Fruit fly (Drosophila melanogaster) whole organism, embryonic: ENCODE data around the gene caps.
A peak's percentile ranks its signal among the peaks of the same experiment; 100 is the strongest.

ENCODE experiments used
- Ada2b ChIP-seq: fragments of 200-800 bp; sonication (Bioruptor generic); IDR thresholded peaks from 2 replicates; pipeline ENCODE4 v1.3.6; 2022; ENCODE audit warnings: missing biosample characterization, missing genetic modification characterization
- B-H2 ChIP-seq: fragments of 200-800 bp; sonication (Bioruptor generic); optimal IDR thresholded peaks from 2 replicates; lab custom pipeline; 2018; ENCODE audit warnings: missing biosample characterization, mild to moderate bottlenecking, missing genetic modification characterization
- Bgb ChIP-seq: fragments of 200-800 bp; sonication (Bioruptor generic); IDR thresholded peaks from 2 replicates; pipeline ENCODE4 v1.3.6; 2022; ENCODE audit warnings: missing biosample characterization, missing genetic modification characterization; ENCODE audit not compliant: partially characterized antibody
- CG10321 ChIP-seq: fragments of 200-800 bp; sonication (Bioruptor generic); IDR thresholded peaks from 2 replicates; pipeline ENCODE4 v1.3.6; 2022; ENCODE audit warnings: missing biosample characterization, missing genetic modification characterization
- CG11695 ChIP-seq: fragments of 200-800 bp; sonication (Bioruptor generic); IDR thresholded peaks from 3 replicates; pipeline ENCODE4 v1.3.6; 2022; ENCODE audit warnings: missing biosample characterization, missing genetic modification characterization
- CG13624 ChIP-seq: fragments of 200-800 bp; sonication (Bioruptor generic); optimal IDR thresholded peaks from 2 replicates; lab custom pipeline; 2016; ENCODE audit warnings: missing biosample characterization, missing genetic modification characterization
- CG16813 ChIP-seq: fragments of 200-800 bp; sonication (Bioruptor generic); IDR thresholded peaks from 3 replicates; pipeline ENCODE4 v1.3.6; 2022; ENCODE audit warnings: missing biosample characterization, missing genetic modification characterization; ENCODE audit not compliant: partially characterized antibody
- CG16863 ChIP-seq: fragments of 200-800 bp; sonication (Bioruptor generic); optimal IDR thresholded peaks from 3 replicates; lab custom pipeline; 2016; ENCODE audit warnings: missing biosample characterization, missing genetic modification characterization
- CG17361 ChIP-seq: fragments of 200-800 bp; sonication (Bioruptor generic); IDR thresholded peaks from 3 replicates; pipeline ENCODE4 v1.3.6; 2022; ENCODE audit warnings: missing biosample characterization, missing genetic modification characterization
- CG18262 ChIP-seq: fragments of 200-800 bp; optimal IDR thresholded peaks from 3 replicates; lab custom pipeline; 2019; ENCODE audit warnings: missing biosample characterization, mild to moderate bottlenecking, missing genetic modification characterization, moderate library complexity
- CG2116 ChIP-seq: fragments of 200-800 bp; sonication (Bioruptor generic); optimal IDR thresholded peaks from 3 replicates; lab custom pipeline; 2018; ENCODE audit warnings: missing biosample characterization, mild to moderate bottlenecking, missing genetic modification characterization
- CG30403 ChIP-seq: fragments of 200-800 bp; sonication (Bioruptor generic); optimal IDR thresholded peaks from 3 replicates; lab custom pipeline; 2016; ENCODE audit warnings: missing biosample characterization, missing genetic modification characterization
- CG31224 ChIP-seq: fragments of 200-800 bp; sonication (Bioruptor generic); IDR thresholded peaks from 2 replicates; pipeline ENCODE4 v1.3.6; 2022; ENCODE audit warnings: missing biosample characterization, missing genetic modification characterization
- CG3163 ChIP-seq: fragments of 200-800 bp; sonication (Bioruptor generic); optimal IDR thresholded peaks from 3 replicates; lab custom pipeline; 2016; ENCODE audit warnings: missing biosample characterization, missing genetic modification characterization
- CG32767 ChIP-seq: fragments of 200-800 bp; sonication (Bioruptor generic); IDR thresholded peaks from 2 replicates; pipeline ENCODE4 v1.3.6; 2022; ENCODE audit warnings: missing biosample characterization, missing genetic modification characterization
- CG34224 ChIP-seq: fragments of 200-800 bp; sonication (Bioruptor generic); IDR thresholded peaks from 3 replicates; pipeline ENCODE4 v1.3.6; 2022; ENCODE audit warnings: missing biosample characterization, missing genetic modification characterization; ENCODE audit not compliant: partially characterized antibody
- CG3995 ChIP-seq: fragments of 200-800 bp; sonication (Bioruptor generic); optimal IDR thresholded peaks from 3 replicates; lab custom pipeline; 2016; ENCODE audit warnings: missing biosample characterization, missing genetic modification characterization
- CG43689 ChIP-seq: fragments of 200-800 bp; sonication (Bioruptor generic); IDR thresholded peaks from 2 replicates; pipeline ENCODE4 v1.3.6; 2022; ENCODE audit warnings: missing biosample characterization, missing genetic modification characterization
- CG4854 ChIP-seq: fragments of 200-800 bp; sonication (Bioruptor generic); optimal IDR thresholded peaks from 2 replicates; lab custom pipeline; 2016; ENCODE audit warnings: missing biosample characterization, missing genetic modification characterization, inconsistent platforms
- CG7745 ChIP-seq: fragments of 200-800 bp; sonication (Bioruptor generic); optimal IDR thresholded peaks from 2 replicates; lab custom pipeline; 2018; ENCODE audit warnings: missing biosample characterization, mild to moderate bottlenecking, missing genetic modification characterization, moderate library complexity
- CG8924 ChIP-seq: fragments of 200-800 bp; optimal IDR thresholded peaks from 3 replicates; lab custom pipeline; 2019; ENCODE audit warnings: missing biosample characterization, mild to moderate bottlenecking, missing genetic modification characterization, moderate library complexity
- CG9876 ChIP-seq: fragments of 200-800 bp; sonication (Bioruptor generic); optimal IDR thresholded peaks from 2 replicates; lab custom pipeline; 2016; ENCODE audit warnings: missing biosample characterization, missing genetic modification characterization
- Chrac-16 ChIP-seq: fragments of 200-800 bp; sonication (Bioruptor generic); optimal IDR thresholded peaks from 3 replicates; lab custom pipeline; 2016; ENCODE audit warnings: missing biosample characterization, missing genetic modification characterization
- D19B ChIP-seq: fragments of 200-800 bp; sonication (Bioruptor generic); optimal IDR thresholded peaks from 2 replicates; lab custom pipeline; 2017; ENCODE audit warnings: missing biosample characterization, mild to moderate bottlenecking, missing genetic modification characterization
- E2f1 ChIP-seq: fragments of 200-800 bp; sonication (Bioruptor generic); IDR thresholded peaks from 2 replicates; pipeline ENCODE4 v1.3.6; 2022; ENCODE audit warnings: missing biosample characterization, missing genetic modification characterization
- Hand ChIP-seq: fragments of 200-800 bp; sonication (Bioruptor generic); optimal IDR thresholded peaks from 2 replicates; lab custom pipeline; 2017; ENCODE audit warnings: mild to moderate bottlenecking, missing biosample characterization, missing genetic modification reagents, missing genetic modification characterization
- Hmr ChIP-seq: fragments of 200-800 bp; sonication (Bioruptor generic); optimal IDR thresholded peaks from 3 replicates; lab custom pipeline; 2017; ENCODE audit warnings: mild to moderate bottlenecking, missing biosample characterization, missing genetic modification reagents, missing genetic modification characterization
- Hr3 ChIP-seq: fragments of 200-800 bp; sonication (Bioruptor generic); optimal IDR thresholded peaks from 3 replicates; lab custom pipeline; 2016; ENCODE audit warnings: missing biosample characterization, missing genetic modification characterization
- Jarid2 ChIP-seq: fragments of 200-800 bp; sonication (Bioruptor generic); optimal IDR thresholded peaks from 3 replicates; lab custom pipeline; 2017; ENCODE audit warnings: mild to moderate bottlenecking, missing biosample characterization, missing genetic modification reagents, missing genetic modification characterization
- MESR4 ChIP-seq: fragments of 200-800 bp; sonication (Bioruptor generic); optimal IDR thresholded peaks from 2 replicates; lab custom pipeline; 2018; ENCODE audit warnings: missing biosample characterization, mild to moderate bottlenecking, missing genetic modification characterization, moderate library complexity
- Med ChIP-seq: fragments of 200-800 bp; sonication (Bioruptor generic); peaks from one replicate; lab custom pipeline; 2016; ENCODE audit warnings: missing biosample characterization, missing genetic modification characterization, mild to moderate bottlenecking, inconsistent platforms, moderate library complexity
- Ravus ChIP-seq: fragments of 200-800 bp; sonication (Bioruptor generic); IDR thresholded peaks from 2 replicates; pipeline ENCODE4 v1.3.6; 2022; ENCODE audit warnings: missing biosample characterization, missing genetic modification characterization
- Spps ChIP-seq: fragments of 200-800 bp; sonication (Bioruptor generic); optimal IDR thresholded peaks from 2 replicates; lab custom pipeline; 2018; ENCODE audit warnings: missing biosample characterization, mild to moderate bottlenecking, missing genetic modification characterization
- Xrp1 ChIP-seq: fragments of 200-800 bp; sonication (Bioruptor generic); IDR thresholded peaks from 2 replicates; pipeline ENCODE4 v1.3.6; 2022; ENCODE audit warnings: missing biosample characterization, missing genetic modification characterization
- bbx ChIP-seq: fragments of 200-800 bp; sonication (Bioruptor generic); IDR thresholded peaks from 2 replicates; pipeline ENCODE4 v1.3.6; 2022; ENCODE audit warnings: missing biosample characterization, missing genetic modification characterization; ENCODE audit not compliant: partially characterized antibody
- btn ChIP-seq: fragments of 200-800 bp; sonication (Bioruptor generic); optimal IDR thresholded peaks from 2 replicates; lab custom pipeline; 2016; ENCODE audit warnings: missing biosample characterization, missing genetic modification characterization
- chn ChIP-seq: fragments of 200-800 bp; sonication (Bioruptor generic); optimal IDR thresholded peaks from 2 replicates; lab custom pipeline; 2016; ENCODE audit warnings: missing biosample characterization, missing genetic modification characterization
- crp ChIP-seq, 2 experiments: fragments of 200-800 bp; sonication (Bioruptor generic); optimal IDR thresholded peaks; 2 replicates in 1 of 2; 3 replicates in 1 of 2; lab custom pipeline; 2017; ENCODE audit warnings: missing biosample characterization in 2 of 2, missing genetic modification characterization in 2 of 2, mild to moderate bottlenecking in 1 of 2, moderate library complexity in 1 of 2
- fd3F ChIP-seq: fragments of 200-800 bp; sonication (Bioruptor generic); optimal IDR thresholded peaks from 2 replicates; lab custom pipeline; 2018; ENCODE audit warnings: missing biosample characterization, mild to moderate bottlenecking, missing genetic modification characterization, moderate library complexity
- fd96Cb ChIP-seq: fragments of 200-800 bp; sonication (Bioruptor generic); optimal IDR thresholded peaks from 2 replicates; lab custom pipeline; 2018; ENCODE audit warnings: missing biosample characterization, mild to moderate bottlenecking, missing genetic modification characterization, moderate library complexity
- gt ChIP-seq: fragments of 200-800 bp; sonication (Bioruptor generic); IDR thresholded peaks from 2 replicates; pipeline ENCODE4 v1.3.6; 2022; ENCODE audit warnings: missing biosample characterization, missing genetic modification characterization
- insv ChIP-seq, 2 experiments: fragments of 200-800 bp; sonication (Bioruptor generic); optimal IDR thresholded peaks; 3 replicates each; lab custom pipeline; 2016 to 2018; ENCODE audit warnings: missing biosample characterization in 2 of 2, missing genetic modification characterization in 2 of 2
- lilli ChIP-seq: fragments of 200-800 bp; sonication (Bioruptor generic); optimal IDR thresholded peaks from 3 replicates; lab custom pipeline; 2016; ENCODE audit warnings: missing biosample characterization, missing genetic modification characterization
- onecut ChIP-seq: fragments of 200-800 bp; sonication (Bioruptor generic); IDR thresholded peaks from 2 replicates; pipeline ENCODE4 v1.3.6; 2022; ENCODE audit warnings: missing biosample characterization, missing genetic modification characterization
- pan ChIP-seq, 4 experiments: fragments of >200 bp in 3 of 4; fragments of 200-800 bp in 1 of 4; sonication (Bioruptor generic) in 1 of 4; optimal IDR thresholded peaks in 3 of 4; IDR thresholded peaks in 1 of 4; 2 replicates each; pipeline versions ENCODE4 v1.3.6 to Lab custom; 2017 to 2022; ENCODE audit warnings: missing biosample characterization in 2 of 4, missing genetic modification characterization in 2 of 4, mixed read lengths in 1 of 4
- sisA ChIP-seq: fragments of 200-800 bp; sonication (Bioruptor generic); IDR thresholded peaks from 2 replicates; pipeline ENCODE4 v1.3.6; 2022; ENCODE audit warnings: missing biosample characterization, missing genetic modification characterization
- trh ChIP-seq: fragments of 200-800 bp; sonication (Bioruptor generic); optimal IDR thresholded peaks from 2 replicates; lab custom pipeline; 2016; ENCODE audit warnings: missing biosample characterization, missing genetic modification characterization
- z ChIP-seq: fragments of 200-800 bp; sonication (Bioruptor generic); IDR thresholded peaks from 3 replicates; pipeline ENCODE4 v1.3.6; 2022; ENCODE audit warnings: missing biosample characterization, missing genetic modification characterization
- zfh2 ChIP-seq: fragments of 200-800 bp; sonication (Bioruptor generic); optimal IDR thresholded peaks from 2 replicates; lab custom pipeline; 2016; ENCODE audit warnings: missing biosample characterization, missing genetic modification characterization

caps gene

DNA sequence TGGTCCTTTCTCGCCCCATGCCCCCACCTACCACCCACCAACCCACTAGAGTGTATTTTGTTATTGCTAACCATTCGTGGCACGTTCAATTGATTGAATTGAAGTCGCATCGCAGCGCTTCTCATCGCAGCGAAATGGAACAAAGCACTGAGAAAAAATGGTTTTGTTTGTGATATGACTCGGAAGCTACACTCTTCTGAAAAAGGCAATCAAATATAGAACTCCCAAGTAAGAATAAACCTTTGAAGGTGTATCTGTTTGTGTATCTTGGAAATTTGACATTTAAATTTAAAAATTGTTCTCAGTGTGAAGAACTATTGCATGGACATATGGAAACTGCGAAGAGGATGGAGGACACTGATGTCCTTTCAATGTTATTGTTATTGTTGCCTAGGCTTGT lies 67.2 kb downstream of the caps start (continued):
- TF ChIP-seq Jarid2 (GFP tag; lab: Kevin White, UChicago), result no peak
- no peak for TF ChIP-seq gt (GFP tag; lab: Robert Waterston, UW)
- no peak for TF ChIP-seq CG3995
- no peak for TF ChIP-seq CG43689 (GFP tag; lab: Robert Waterston, UW)
- TF ChIP-seq Bgb (GFP tag; lab: Robert Waterston, UW), result no peak
- TF ChIP-seq Hr3 (GFP tag; lab: Kevin White, UChicago), result no peak
- TF ChIP-seq CG7745, result no peak
- TF ChIP-seq crp (GFP tag; optimal IDR thresholded peaks at IDR 0.05; lab: Kevin White, UChicago), result no peak
- TF ChIP-seq Xrp1 (GFP tag; lab: Robert Waterston, UW), result peak; percentile 61
- TF ChIP-seq CG17361 (GFP tag; lab: Robert Waterston, UW), result 0 out of 3 replicates have a peak, but pooled peaks have one; percentile 19
- TF ChIP-seq fd3F, result no peak
- TF ChIP-seq CG10321 (GFP tag; lab: Robert Waterston, UW), result no peak
- no peak for TF ChIP-seq lilli (GFP tag; lab: Kevin White, UChicago)
- TF ChIP-seq fd96Cb (tag; lab: Kevin White, UChicago), result no peak
- TF ChIP-seq sisA, result 0 out of 2 replicates have a peak, but pooled peaks have one; percentile 30
- TF ChIP-seq Ravus (GFP tag; lab: Robert Waterston, UW), result no peak
- TF ChIP-seq CG18262 (tag; lab: Kevin White, UChicago), result peak; percentile 8
- TF ChIP-seq Chrac-16, result peak; percentile 12
- TF ChIP-seq chn (GFP tag; lab: Kevin White, UChicago), result peak; percentile 11
- no peak for TF ChIP-seq z (GFP tag; lab: Robert Waterston, UW)
- no peak for TF ChIP-seq insv (GFP tag; optimal IDR thresholded peaks at IDR 0.05; lab: Kevin White, UChicago)
- no peak for TF ChIP-seq Ada2b
- TF ChIP-seq CG9876 (GFP tag; lab: Kevin White, UChicago), result no peak
- no peak for TF ChIP-seq CG3163 (GFP tag; lab: Kevin White, UChicago)
- no peak for TF ChIP-seq CG32767
- no peak for TF ChIP-seq D19B (GFP tag; lab: Kevin White, UChicago)
- peak; percentile 2 for TF ChIP-seq CG30403
- TF ChIP-seq Hand (GFP tag; lab: Kevin White, UChicago), result no peak
- no peak for TF ChIP-seq zfh2 (GFP tag; lab: Kevin White, UChicago)
- TF ChIP-seq pan (optimal IDR thresholded peaks at IDR 0.05; lab: Kevin White, UChicago), result no peak
- peak in 1 of 2 experiments; percentile 31 for TF ChIP-seq pan (GFP tag; optimal IDR thresholded peaks at IDR 0.05 in 1 of 2, IDR thresholded peaks at IDR 0.05 in 1 of 2)
- TF ChIP-seq CG13624, result no peak
- no peak for TF ChIP-seq B-H2 (GFP tag; lab: Kevin White, UChicago)
- TF ChIP-seq trh (GFP tag; lab: Kevin White, UChicago), result no peak
- no peak for TF ChIP-seq bbx
- no peak for TF ChIP-seq CG4854 (GFP tag; lab: Kevin White, UChicago)
- no peak for TF ChIP-seq CG2116 (GFP tag; lab: Kevin White, UChicago)
- no peak for TF ChIP-seq E2f1 (GFP tag; lab: Robert Waterston, UW)
- peak; percentile 41 for TF ChIP-seq Med (GFP tag; lab: Kevin White, UChicago)
- TF ChIP-seq CG8924 (tag; lab: Kevin White, UChicago), result peak; percentile 13
- TF ChIP-seq CG16813 (GFP tag; lab: Robert Waterston, UW), result no peak
- no peak for TF ChIP-seq CG31224 (GFP tag; lab: Robert Waterston, UW)
- no peak for TF ChIP-seq btn (GFP tag; lab: Kevin White, UChicago)
- TF ChIP-seq CG34224 (GFP tag; lab: Robert Waterston, UW), result no peak
- no peak for TF ChIP-seq CG16863 (GFP tag; lab: Kevin White, UChicago)
- no peak for TF ChIP-seq CG11695 (GFP tag; lab: Robert Waterston, UW)
- no peak for TF ChIP-seq Spps (tag; lab: Kevin White, UChicago)
- no peak for TF ChIP-seq MESR4
- no peak for TF ChIP-seq Hmr
- no peak for TF ChIP-seq onecut (GFP tag; lab: Robert Waterston, UW)
- TF ChIP-seq, all 482 proteins: peak for 30
